Worm (Caenorhabditis elegans): Measurements from ENCODE around the gene fbxa-43.

The fbxa-43 gene

DNA sequence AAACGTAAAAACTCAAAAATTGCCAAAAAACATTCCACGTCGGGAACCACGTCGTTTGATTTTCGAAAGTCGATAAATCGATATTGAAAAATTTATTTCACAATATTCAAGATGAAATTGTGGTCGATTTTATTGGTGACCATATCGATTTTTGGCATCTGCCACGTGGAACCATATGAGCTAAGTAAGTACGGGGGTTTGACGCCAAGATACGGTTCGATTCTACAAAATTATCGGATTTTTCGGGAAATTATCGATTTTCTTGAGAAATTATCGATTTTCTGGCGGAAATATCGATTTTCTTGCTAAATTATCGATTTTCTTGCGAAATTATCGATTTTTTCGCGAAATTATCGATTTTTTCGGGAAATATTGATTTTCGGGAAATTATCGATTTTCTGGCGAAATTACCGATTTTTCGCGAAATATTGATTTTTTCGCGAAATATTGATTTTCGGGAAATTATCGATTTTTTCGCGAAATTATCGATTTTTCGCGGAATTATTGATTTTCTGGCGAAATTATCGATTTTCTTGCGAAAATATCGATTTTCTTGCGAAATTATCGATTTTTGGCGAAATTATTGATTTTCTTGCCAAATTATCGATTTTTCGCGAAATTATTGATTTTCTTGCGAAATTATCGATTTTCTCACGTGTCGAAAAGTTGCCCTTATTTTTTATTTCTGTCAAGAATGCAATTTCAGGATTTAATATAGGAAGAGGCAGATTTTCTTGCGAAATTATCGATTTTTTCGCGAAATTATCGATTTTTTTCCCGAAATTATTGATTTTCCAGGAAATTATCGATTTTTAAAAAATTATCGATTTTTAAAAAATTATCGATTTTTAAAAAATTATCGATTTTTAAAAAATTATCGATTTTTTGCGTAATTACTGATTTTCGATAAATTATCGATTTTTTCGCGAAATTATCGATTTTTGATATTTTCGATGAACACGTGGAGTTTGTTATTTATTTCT, 23.5 kb upstream of the fbxa-43 start, which contains the start of gene Y54F10BM.3:
TSS of gene Y54F10BM.3 (plus strand) at position 51 of the 983 bp plus-strand sequence.
- TF ChIP-seq flt-1 (GFP tag; IDR thresholded peaks at IDR 0.05) (no peak), pes-1 (GFP tag; IDR thresholded peaks at IDR 0.05) (no peak), tbx-37 (GFP tag; conservative IDR thresholded peaks at IDR 0.05) (no peak), sea-1 (GFP tag; conservative IDR thresholded peaks at IDR 0.05) (no peak), ceh-13 (GFP tag; optimal IDR thresholded peaks at IDR 0.05) (no peak), hmg-4 (GFP tag; optimal IDR thresholded peaks at IDR 0.05) (no peak), hnd-1 (tag; optimal IDR thresholded peaks at IDR 0.05) (no peak), ets-7 (tag; optimal IDR thresholded peaks at IDR 0.05) (no peak), hmbx-1 (tag; optimal IDR thresholded peaks at IDR 0.05) (no peak), aly-1 (tag; optimal IDR thresholded peaks at IDR 0.05) (no peak)

DNA sequence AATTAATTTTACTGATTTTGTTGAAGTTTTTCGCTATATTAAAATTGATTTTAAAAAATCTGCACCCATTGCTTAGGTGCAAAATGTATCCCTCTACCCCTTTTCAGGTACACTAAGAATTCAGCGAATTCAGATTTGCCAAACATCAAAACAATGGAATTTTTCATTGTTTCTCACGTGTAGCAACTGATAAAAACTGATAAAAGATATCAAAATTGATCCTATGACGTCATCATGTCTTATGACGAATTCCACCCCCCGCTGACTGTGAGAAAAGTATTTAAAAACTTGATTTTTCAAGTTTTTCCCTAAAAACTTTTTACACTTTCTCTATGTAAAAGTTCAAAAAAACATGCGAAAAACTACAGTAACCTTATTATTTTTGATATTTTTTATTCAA, 21.8 kb upstream of the fbxa-43 start, which contains the start of gene Y54F10BM.22:
TSS of gene Y54F10BM.22 (plus strand) at position 331 of the 400 bp plus-strand sequence.
- TF ChIP-seq ceh-36 (tag; optimal IDR thresholded peaks at IDR 0.05): no peak
- TF ChIP-seq tbx-37 (GFP tag; conservative IDR thresholded peaks at IDR 0.05): no peak
- no peak for TF ChIP-seq hmg-4 (GFP tag; optimal IDR thresholded peaks at IDR 0.05)
- no peak for TF ChIP-seq F13C5.2 (tag; optimal IDR thresholded peaks at IDR 0.05)
- TF ChIP-seq sea-1 (GFP tag; conservative IDR thresholded peaks at IDR 0.05): no peak
- TF ChIP-seq tbx-11 (GFP tag; IDR thresholded peaks at IDR 0.05): no peak
- no peak for TF ChIP-seq ets-7 (tag; optimal IDR thresholded peaks at IDR 0.05)
- TF ChIP-seq scrt-1 (GFP tag; IDR thresholded peaks at IDR 0.05): no peak
- no peak for TF ChIP-seq pes-1 (GFP tag; IDR thresholded peaks at IDR 0.05)
- TF ChIP-seq B0310.2 (tag; optimal IDR thresholded peaks at IDR 0.05): no peak
- no peak for TF ChIP-seq ceh-13 (GFP tag; optimal IDR thresholded peaks at IDR 0.05)
- no peak for TF ChIP-seq aly-1 (tag; optimal IDR thresholded peaks at IDR 0.05)
- TF ChIP-seq flt-1 (GFP tag; IDR thresholded peaks at IDR 0.05): no peak
- TF ChIP-seq tra-4 (tag; optimal IDR thresholded peaks at IDR 0.05): no peak
- TF ChIP-seq hnd-1 (tag; optimal IDR thresholded peaks at IDR 0.05): no peak
- TF ChIP-seq ama-1 (optimal IDR thresholded peaks at IDR 0.05): no peak
- no peak for TF ChIP-seq hmbx-1 (tag; optimal IDR thresholded peaks at IDR 0.05)

DNA sequence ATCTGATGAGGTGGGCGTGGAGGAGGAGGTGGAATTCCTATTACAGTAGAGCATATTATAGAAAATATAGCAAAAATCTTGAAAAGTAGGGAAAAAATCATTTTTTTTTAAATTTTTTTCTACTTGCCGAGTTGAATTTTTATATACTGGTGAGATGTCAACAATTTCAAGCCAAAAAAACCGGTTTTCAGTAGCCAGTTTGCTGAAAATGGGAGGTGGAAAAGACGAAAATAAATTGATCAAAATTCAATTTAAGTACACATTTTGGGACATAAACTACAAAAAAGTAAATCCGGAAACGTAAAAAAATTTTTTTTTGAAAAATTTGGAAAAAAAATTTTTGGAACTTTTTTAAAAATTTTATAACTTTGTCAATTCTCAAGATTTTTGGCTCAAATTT, 20.7 kb upstream of the fbxa-43 start, which contains the start of gene Y54F10BM.23:
TSS of gene Y54F10BM.23 (minus strand) at position 101 of the 400 bp plus-strand sequence.
- no peak for TF ChIP-seq hmbx-1 (tag; optimal IDR thresholded peaks at IDR 0.05)
- no peak for TF ChIP-seq ceh-13 (GFP tag; optimal IDR thresholded peaks at IDR 0.05)
- TF ChIP-seq tbx-11 (GFP tag; IDR thresholded peaks at IDR 0.05): no peak
- TF ChIP-seq ama-1 (optimal IDR thresholded peaks at IDR 0.05): no peak
- no peak for TF ChIP-seq scrt-1 (GFP tag; IDR thresholded peaks at IDR 0.05)
- no peak for TF ChIP-seq ceh-36 (tag; optimal IDR thresholded peaks at IDR 0.05)
- no peak for TF ChIP-seq tbx-37 (GFP tag; conservative IDR thresholded peaks at IDR 0.05)
- TF ChIP-seq hnd-1 (tag; optimal IDR thresholded peaks at IDR 0.05): no peak
- TF ChIP-seq pes-1 (GFP tag; IDR thresholded peaks at IDR 0.05): no peak
- TF ChIP-seq tra-4 (tag; optimal IDR thresholded peaks at IDR 0.05): no peak

DNA sequence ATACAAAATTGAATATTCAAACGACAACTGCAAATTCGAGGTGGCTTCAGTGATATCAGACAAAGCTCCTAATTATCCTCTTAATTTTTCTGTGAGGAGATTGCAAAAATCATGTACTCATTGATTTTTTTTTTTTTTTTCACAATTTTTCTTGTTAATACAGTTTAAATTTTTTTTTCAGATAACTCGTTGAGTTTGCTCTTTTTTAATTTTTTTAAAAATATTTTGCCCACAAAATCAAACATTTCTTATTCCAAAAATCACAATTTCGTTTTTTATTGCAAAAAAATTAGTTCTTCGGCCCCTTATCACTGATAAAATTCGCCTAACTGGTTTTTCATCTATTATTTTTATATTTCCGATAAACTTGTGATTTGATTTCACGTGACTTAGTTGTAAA, 18.1 kb upstream of the fbxa-43 start, which contains the start of gene Y54F10BM.21:
TSS of gene Y54F10BM.21 (plus strand) at position 301 of the 400 bp plus-strand sequence.
- TF ChIP-seq hnd-1 (tag; optimal IDR thresholded peaks at IDR 0.05): no peak
- TF ChIP-seq sea-1 (GFP tag; conservative IDR thresholded peaks at IDR 0.05): no peak
- no peak for TF ChIP-seq tbx-11 (GFP tag; IDR thresholded peaks at IDR 0.05)
- TF ChIP-seq B0310.2 (tag; optimal IDR thresholded peaks at IDR 0.05): no peak
- no peak for TF ChIP-seq F13C5.2 (tag; optimal IDR thresholded peaks at IDR 0.05)
- no peak for TF ChIP-seq scrt-1 (GFP tag; IDR thresholded peaks at IDR 0.05)
- TF ChIP-seq flt-1 (GFP tag; IDR thresholded peaks at IDR 0.05): no peak
- TF ChIP-seq pes-1 (GFP tag; IDR thresholded peaks at IDR 0.05): no peak
- no peak for TF ChIP-seq ceh-13 (GFP tag; optimal IDR thresholded peaks at IDR 0.05)
- no peak for TF ChIP-seq hmg-4 (GFP tag; optimal IDR thresholded peaks at IDR 0.05)
- TF ChIP-seq tbx-37 (GFP tag; conservative IDR thresholded peaks at IDR 0.05): no peak
- no peak for TF ChIP-seq aly-1 (tag; optimal IDR thresholded peaks at IDR 0.05)
- TF ChIP-seq ceh-36 (tag; optimal IDR thresholded peaks at IDR 0.05): no peak
- TF ChIP-seq tra-4 (tag; optimal IDR thresholded peaks at IDR 0.05): no peak
- TF ChIP-seq ama-1 (optimal IDR thresholded peaks at IDR 0.05): no peak
- no peak for TF ChIP-seq ets-7 (tag; optimal IDR thresholded peaks at IDR 0.05)
- TF ChIP-seq hmbx-1 (tag; optimal IDR thresholded peaks at IDR 0.05): no peak

DNA sequence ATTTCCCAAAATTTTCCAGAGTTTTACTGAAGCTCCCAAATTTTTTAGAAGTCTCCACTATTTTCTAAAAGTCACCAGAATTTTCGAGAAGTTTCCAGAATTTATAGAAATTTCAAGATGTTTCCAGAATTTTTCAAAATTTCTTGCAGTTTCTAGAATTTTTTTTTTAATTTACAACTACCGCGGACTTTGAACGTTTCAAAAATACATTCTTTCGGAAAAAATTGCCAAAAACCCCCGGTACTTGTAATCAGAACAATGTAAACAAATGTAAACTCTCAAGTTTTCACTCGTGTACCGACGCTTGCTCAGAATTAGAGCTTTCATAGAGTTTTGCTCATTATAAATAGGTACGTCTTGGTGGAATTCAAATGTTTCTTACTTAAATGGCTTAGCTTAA, 14.0 kb upstream of the fbxa-43 start, which contains the start of gene fbxa-39:
TSS of gene fbxa-39 (plus strand) at position 301 of the 400 bp plus-strand sequence.
- TF ChIP-seq sea-1 (GFP tag; conservative IDR thresholded peaks at IDR 0.05) (no peak), ceh-13 (GFP tag; optimal IDR thresholded peaks at IDR 0.05) (no peak), pes-1 (GFP tag; IDR thresholded peaks at IDR 0.05) (no peak), ets-7 (tag; optimal IDR thresholded peaks at IDR 0.05) (no peak), scrt-1 (GFP tag; IDR thresholded peaks at IDR 0.05) (no peak), ceh-36 (tag; optimal IDR thresholded peaks at IDR 0.05) (no peak), tbx-37 (GFP tag; conservative IDR thresholded peaks at IDR 0.05) (no peak), flt-1 (GFP tag; IDR thresholded peaks at IDR 0.05) (no peak), tbx-11 (GFP tag; IDR thresholded peaks at IDR 0.05) (no peak), hnd-1 (tag; optimal IDR thresholded peaks at IDR 0.05) (no peak), hmg-4 (GFP tag; optimal IDR thresholded peaks at IDR 0.05) (no peak), tra-4 (tag; optimal IDR thresholded peaks at IDR 0.05) (no peak), ama-1 (optimal IDR thresholded peaks at IDR 0.05) (no peak), hmbx-1 (tag; optimal IDR thresholded peaks at IDR 0.05) (no peak), B0310.2 (tag; optimal IDR thresholded peaks at IDR 0.05) (no peak), aly-1 (tag; optimal IDR thresholded peaks at IDR 0.05) (no peak), F13C5.2 (tag; optimal IDR thresholded peaks at IDR 0.05) (no peak)

DNA sequence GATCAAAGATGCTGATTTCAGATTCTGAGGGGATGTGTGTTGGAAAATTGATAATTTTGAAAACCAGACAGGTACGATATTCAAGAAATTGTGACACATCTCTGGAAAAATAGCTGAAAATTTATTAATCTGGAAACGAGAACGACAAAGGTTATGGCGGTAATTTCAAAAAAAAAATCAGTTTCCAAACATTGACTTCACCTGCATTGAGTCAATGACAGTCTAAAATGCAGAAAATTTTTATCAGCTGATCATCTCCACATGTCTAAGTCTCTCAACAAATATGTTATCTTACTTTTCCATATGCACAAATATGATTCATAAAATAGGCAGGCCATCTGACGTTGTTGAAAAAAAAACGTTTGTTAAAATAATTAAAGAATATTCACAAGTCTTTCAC, 13.3 kb upstream of the fbxa-43 start, which contains the start of gene fbxa-48:
TSS of gene fbxa-48 (minus strand) at position 101 of the 400 bp plus-strand sequence.
- TF ChIP-seq tra-4 (tag; optimal IDR thresholded peaks at IDR 0.05) (no peak), ceh-13 (GFP tag; optimal IDR thresholded peaks at IDR 0.05) (no peak), hmbx-1 (tag; optimal IDR thresholded peaks at IDR 0.05) (no peak), pes-1 (GFP tag; IDR thresholded peaks at IDR 0.05) (no peak), hmg-4 (GFP tag; optimal IDR thresholded peaks at IDR 0.05) (no peak), hnd-1 (tag; optimal IDR thresholded peaks at IDR 0.05) (no peak), F13C5.2 (tag; optimal IDR thresholded peaks at IDR 0.05) (no peak), aly-1 (tag; optimal IDR thresholded peaks at IDR 0.05) (no peak), flt-1 (GFP tag; IDR thresholded peaks at IDR 0.05) (no peak), sea-1 (GFP tag; conservative IDR thresholded peaks at IDR 0.05) (no peak), ama-1 (optimal IDR thresholded peaks at IDR 0.05) (no peak), B0310.2 (tag; optimal IDR thresholded peaks at IDR 0.05) (no peak), ets-7 (tag; optimal IDR thresholded peaks at IDR 0.05) (no peak), ceh-36 (tag; optimal IDR thresholded peaks at IDR 0.05) (no peak), tbx-11 (GFP tag; IDR thresholded peaks at IDR 0.05) (no peak)

All from whole organism, early embryonic.